Fruit fly (Drosophila melanogaster) whole organism, embryonic: ENCODE data around the gene Ac13E.

Experiments used
- CG11085 ChIP-seq: fragments of 200-800 bp; sonication (Bioruptor generic); IDR thresholded peaks from 2 replicates; pipeline ENCODE4 v1.3.6; 2022; ENCODE audit warnings: missing biosample characterization, missing genetic modification characterization
- CG13624 ChIP-seq: fragments of 200-800 bp; sonication (Bioruptor generic); optimal IDR thresholded peaks from 2 replicates; lab custom pipeline; 2016; ENCODE audit warnings: missing biosample characterization, missing genetic modification characterization
- CG14050 ChIP-seq: fragments of 200-800 bp; sonication (Bioruptor generic); IDR thresholded peaks from 3 replicates; pipeline ENCODE4 v1.3.6; 2022; ENCODE audit warnings: missing biosample characterization, missing genetic modification characterization
- CG1647 ChIP-seq: fragments of 200-800 bp; sonication (Bioruptor generic); optimal IDR thresholded peaks from 3 replicates; lab custom pipeline; 2016; ENCODE audit warnings: missing biosample characterization, missing genetic modification characterization
- CG16813 ChIP-seq: fragments of 200-800 bp; sonication (Bioruptor generic); IDR thresholded peaks from 3 replicates; pipeline ENCODE4 v1.3.6; 2022; ENCODE audit warnings: missing biosample characterization, missing genetic modification characterization; ENCODE audit not compliant: partially characterized antibody
- CG17802 ChIP-seq: fragments of 200-800 bp; sonication (Bioruptor generic); optimal IDR thresholded peaks from 2 replicates; lab custom pipeline; 2018; ENCODE audit warnings: missing biosample characterization, mild to moderate bottlenecking, missing genetic modification characterization, moderate library complexity
- CG18011 ChIP-seq: fragments of 200-800 bp; sonication (Bioruptor generic); optimal IDR thresholded peaks from 2 replicates; lab custom pipeline; 2017; ENCODE audit warnings: missing biosample characterization, missing genetic modification characterization, mild to moderate bottlenecking, moderate library complexity, missing genotype
- CG1832 ChIP-seq: fragments of 200-800 bp; sonication (Bioruptor generic); optimal IDR thresholded peaks from 2 replicates; lab custom pipeline; 2017; ENCODE audit warnings: missing biosample characterization, mild to moderate bottlenecking, missing genetic modification characterization, inconsistent platforms
- CG18764 ChIP-seq: fragments of 200-800 bp; sonication (Bioruptor generic); optimal IDR thresholded peaks from 3 replicates; lab custom pipeline; 2016; ENCODE audit warnings: missing biosample characterization, missing genetic modification characterization
- CG34224 ChIP-seq: fragments of 200-800 bp; sonication (Bioruptor generic); IDR thresholded peaks from 3 replicates; pipeline ENCODE4 v1.3.6; 2022; ENCODE audit warnings: missing biosample characterization, missing genetic modification characterization; ENCODE audit not compliant: partially characterized antibody
- CG3847 ChIP-seq: fragments of 200-800 bp; sonication (Bioruptor generic); IDR thresholded peaks from 2 replicates; pipeline ENCODE4 v1.3.6; 2022; ENCODE audit warnings: missing biosample characterization, missing genetic modification characterization
- CG5180 ChIP-seq: fragments of 200-800 bp; sonication (Bioruptor generic); optimal IDR thresholded peaks from 3 replicates; lab custom pipeline; 2017; ENCODE audit warnings: missing biosample characterization, missing genetic modification characterization, mild to moderate bottlenecking, moderate library complexity, missing genetic modification reagents
- CG5953 ChIP-seq: fragments of 200-800 bp; sonication (Bioruptor generic); IDR thresholded peaks from 2 replicates; pipeline ENCODE4 v1.3.6; 2022; ENCODE audit warnings: missing biosample characterization, missing genetic modification characterization
- Chrac-16 ChIP-seq: fragments of 200-800 bp; sonication (Bioruptor generic); optimal IDR thresholded peaks from 3 replicates; lab custom pipeline; 2016; ENCODE audit warnings: missing biosample characterization, missing genetic modification characterization
- D ChIP-seq, 2 experiments: fragments of 200-800 bp in 1 of 2; fragments of >200 bp in 1 of 2; sonication (Bioruptor generic) in 1 of 2; optimal IDR thresholded peaks; 2 replicates in 1 of 2; 3 replicates in 1 of 2; lab custom pipeline; 2017; ENCODE audit warnings: mild to moderate bottlenecking in 1 of 2, missing biosample characterization in 1 of 2, missing genetic modification characterization in 1 of 2, missing genetic modification reagents in 1 of 2
- Dfd ChIP-seq, 2 experiments: fragments of >200 bp; optimal IDR thresholded peaks; 2 replicates each; lab custom pipeline; 2017; ENCODE audit warnings: missing biosample characterization in 2 of 2, missing genetic modification characterization in 2 of 2
- Dip2 ChIP-seq: fragments of 200-800 bp; sonication (Bioruptor generic); IDR thresholded peaks from 2 replicates; pipeline ENCODE4 v1.3.6; 2022; ENCODE audit warnings: missing biosample characterization, missing genetic modification characterization
- Drgx ChIP-seq: fragments of 200-800 bp; sonication (Bioruptor generic); IDR thresholded peaks from 2 replicates; pipeline ENCODE4 v1.3.6; 2022; ENCODE audit warnings: missing biosample characterization, missing genetic modification characterization
- ERR ChIP-seq: fragments of 200-800 bp; sonication (Bioruptor generic); optimal IDR thresholded peaks from 2 replicates; lab custom pipeline; 2016; ENCODE audit warnings: missing biosample characterization, missing genetic modification characterization
- Fer1 ChIP-seq: fragments of 200-800 bp; sonication (Bioruptor generic); optimal IDR thresholded peaks from 2 replicates; lab custom pipeline; 2017; ENCODE audit warnings: missing biosample characterization, mild to moderate bottlenecking, missing genetic modification characterization
- HLH4C ChIP-seq: fragments of 200-800 bp; sonication (Bioruptor generic); IDR thresholded peaks from 3 replicates; pipeline ENCODE4 v1.3.6; 2022; ENCODE audit warnings: missing biosample characterization, missing genetic modification characterization; ENCODE audit not compliant: partially characterized antibody
- Myb ChIP-seq: fragments of 200-800 bp; sonication (Bioruptor generic); optimal IDR thresholded peaks from 2 replicates; lab custom pipeline; 2016; ENCODE audit warnings: missing biosample characterization, missing genetic modification characterization
- Rfx ChIP-seq: fragments of 200-800 bp; sonication (Bioruptor generic); IDR thresholded peaks from 2 replicates; pipeline ENCODE4 v1.3.6; 2022; ENCODE audit warnings: missing biosample characterization, missing genetic modification characterization
- Side ChIP-seq: fragments of 200-800 bp; sonication (Bioruptor generic); optimal IDR thresholded peaks from 2 replicates; lab custom pipeline; 2016; ENCODE audit warnings: missing biosample characterization, missing genetic modification characterization
- Sox102F ChIP-seq: fragments of 200-800 bp; sonication (Bioruptor generic); optimal IDR thresholded peaks from 2 replicates; lab custom pipeline; 2018; ENCODE audit warnings: missing biosample characterization, mild to moderate bottlenecking, missing genetic modification characterization, moderate library complexity
- Tbp ChIP-seq: fragments of >200 bp; optimal IDR thresholded peaks from 2 replicates; lab custom pipeline; 2018; ENCODE audit warnings: missing biosample characterization, missing genetic modification characterization
- Usf ChIP-seq: fragments of 200-800 bp; sonication (Bioruptor generic); optimal IDR thresholded peaks from 2 replicates; lab custom pipeline; 2017; ENCODE audit warnings: missing genotype, missing biosample characterization, missing genetic modification characterization
- amos ChIP-seq: fragments of 200-800 bp; sonication (Bioruptor generic); IDR thresholded peaks from 2 replicates; pipeline ENCODE4 v1.3.6; 2022; ENCODE audit warnings: missing biosample characterization, missing genetic modification characterization; ENCODE audit not compliant: partially characterized antibody
- bab2 ChIP-seq: fragments of 200-800 bp; sonication (Bioruptor generic); optimal IDR thresholded peaks from 2 replicates; lab custom pipeline; 2016; ENCODE audit warnings: missing biosample characterization, missing genetic modification characterization
- cad ChIP-seq: fragments of >200 bp; optimal IDR thresholded peaks from 2 replicates; lab custom pipeline; 2017; ENCODE audit warnings: missing biosample characterization, missing genetic modification characterization
- crc ChIP-seq: fragments of 200-800 bp; sonication (Bioruptor generic); optimal IDR thresholded peaks from 2 replicates; lab custom pipeline; 2016; ENCODE audit warnings: missing biosample characterization, missing genetic modification characterization
- croc ChIP-seq: fragments of 200-800 bp; sonication (Bioruptor generic); conservative IDR thresholded peaks from 3 replicates; pipeline ENCODE4 v1.3.6; 2022; ENCODE audit warnings: missing biosample characterization, missing genetic modification characterization
- crp ChIP-seq, 2 experiments: fragments of 200-800 bp; sonication (Bioruptor generic); optimal IDR thresholded peaks; 2 replicates in 1 of 2; 3 replicates in 1 of 2; lab custom pipeline; 2017; ENCODE audit warnings: missing biosample characterization in 2 of 2, missing genetic modification characterization in 2 of 2, mild to moderate bottlenecking in 1 of 2, moderate library complexity in 1 of 2
- da ChIP-seq: fragments of 200-800 bp; sonication (Bioruptor generic); optimal IDR thresholded peaks from 2 replicates; lab custom pipeline; 2016; ENCODE audit warnings: missing biosample characterization, missing genetic modification characterization
- dm ChIP-seq: fragments of 200-800 bp; sonication (Bioruptor generic); optimal IDR thresholded peaks from 3 replicates; lab custom pipeline; 2016; ENCODE audit warnings: missing biosample characterization, missing genetic modification characterization
- eve ChIP-seq, 2 experiments: fragments of >200 bp; optimal IDR thresholded peaks; 2 replicates each; lab custom pipeline; 2017; ENCODE audit warnings: missing biosample characterization in 2 of 2, missing genetic modification characterization in 2 of 2
- exex ChIP-seq: fragments of 200-800 bp; sonication (Bioruptor generic); optimal IDR thresholded peaks from 4 replicates; lab custom pipeline; 2018; ENCODE audit warnings: missing biosample characterization, mild to moderate bottlenecking, missing genetic modification characterization, moderate library complexity
- fd3F ChIP-seq: fragments of 200-800 bp; sonication (Bioruptor generic); optimal IDR thresholded peaks from 2 replicates; lab custom pipeline; 2018; ENCODE audit warnings: missing biosample characterization, mild to moderate bottlenecking, missing genetic modification characterization, moderate library complexity
- gsb-n ChIP-seq: fragments of 200-800 bp; sonication (Bioruptor generic); optimal IDR thresholded peaks from 3 replicates; lab custom pipeline; 2018; ENCODE audit warnings: missing biosample characterization, mild to moderate bottlenecking, missing genetic modification characterization
- hbn ChIP-seq: fragments of 200-800 bp; sonication (Bioruptor generic); IDR thresholded peaks from 2 replicates; pipeline ENCODE4 v1.3.6; 2022; ENCODE audit warnings: missing biosample characterization, missing genetic modification characterization; ENCODE audit not compliant: partially characterized antibody
- org-1 ChIP-seq: fragments of 200-800 bp; sonication (Bioruptor generic); optimal IDR thresholded peaks from 2 replicates; lab custom pipeline; 2017; ENCODE audit warnings: missing biosample characterization, missing genetic modification characterization
- sc ChIP-seq, 3 experiments: fragments of >200 bp in 2 of 3; fragments of 200-800 bp in 1 of 3; sonication (Bioruptor generic) in 1 of 3; optimal IDR thresholded peaks; 2 replicates in 2 of 3; 3 replicates in 1 of 3; lab custom pipeline; 2017; ENCODE audit warnings: mild to moderate bottlenecking in 1 of 3, missing biosample characterization in 1 of 3, missing genetic modification characterization in 1 of 3, missing genetic modification reagents in 1 of 3
- sens-2 ChIP-seq: fragments of 200-800 bp; sonication (Bioruptor generic); IDR thresholded peaks from 2 replicates; pipeline ENCODE4 v1.3.6; 2022; ENCODE audit warnings: missing biosample characterization, missing genetic modification characterization
- so ChIP-seq: fragments of 200-800 bp; sonication (Bioruptor generic); IDR thresholded peaks from 3 replicates; pipeline ENCODE4 v1.3.6; 2022; ENCODE audit warnings: missing biosample characterization, missing genetic modification characterization
- trh ChIP-seq: fragments of 200-800 bp; sonication (Bioruptor generic); optimal IDR thresholded peaks from 2 replicates; lab custom pipeline; 2016; ENCODE audit warnings: missing biosample characterization, missing genetic modification characterization
- tup ChIP-seq: fragments of 200-800 bp; sonication (Bioruptor generic); optimal IDR thresholded peaks from 2 replicates; lab custom pipeline; 2016; ENCODE audit warnings: missing biosample characterization, mild to moderate bottlenecking, missing genetic modification characterization, moderate library complexity
- tx ChIP-seq: fragments of 200-800 bp; sonication (Bioruptor generic); optimal IDR thresholded peaks from 2 replicates; lab custom pipeline; 2016; ENCODE audit warnings: missing biosample characterization, missing genetic modification characterization
- wek ChIP-seq: fragments of 200-800 bp; sonication (Bioruptor generic); optimal IDR thresholded peaks from 3 replicates; lab custom pipeline; 2018; ENCODE audit warnings: missing biosample characterization, mild to moderate bottlenecking, missing genetic modification characterization, moderate library complexity
- wor ChIP-seq: fragments of 200-800 bp; sonication (Bioruptor generic); IDR thresholded peaks from 2 replicates; pipeline ENCODE4 v1.3.6; 2022; ENCODE audit warnings: missing biosample characterization, missing genetic modification characterization

The Ac13E gene

DNA sequence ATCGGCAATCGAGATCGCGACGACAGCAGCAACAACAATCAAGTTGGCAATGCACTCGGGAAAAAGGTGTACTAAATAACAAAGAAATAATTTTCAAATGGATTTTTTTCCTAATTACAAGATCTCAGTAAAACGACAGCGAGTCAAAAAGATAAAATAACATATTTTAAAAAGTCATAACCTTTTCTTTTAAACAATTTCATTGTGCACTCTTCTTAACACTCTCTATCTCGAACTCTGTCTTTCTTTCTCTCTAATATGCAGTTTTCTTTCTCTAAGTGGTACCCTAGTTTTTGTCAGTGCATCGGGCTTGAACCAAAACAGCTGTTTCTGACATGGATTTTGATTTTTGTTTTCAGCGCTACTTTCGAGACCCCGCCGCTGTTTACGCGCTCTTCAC, 5.0 kb downstream of the Ac13E start (continued):
- TF ChIP-seq wek (GFP tag; lab: Kevin White, UChicago) (peak; percentile 20), CG18764 (peak; percentile 52), Usf (GFP tag; lab: Kevin White, UChicago) (peak; percentile 24), crp (GFP tag; optimal IDR thresholded peaks at IDR 0.05; lab: Kevin White, UChicago) (peak in 1 of 2 experiments; percentile 59), da (GFP tag; lab: Kevin White, UChicago) (peak; percentile 36), sens-2 (0 out of 2 replicates have a peak, but pooled peaks have one; percentile 28), hbn (GFP tag; lab: Robert Waterston, UW) (no peak), Dfd (GFP tag; optimal IDR thresholded peaks at IDR 0.05; lab: Kevin White, UChicago) (peak in 1 of 2 experiments; percentile 78), CG5953 (GFP tag; lab: Robert Waterston, UW) (peak; percentile 56; the same call in 1 of the 2 replicates), crc (peak; percentile 40), amos (no peak), Side (GFP tag; lab: Kevin White, UChicago) (peak; percentile 64), exex (peak; percentile 28), CG3847 (GFP tag; lab: Robert Waterston, UW) (peak; percentile 69), org-1 (GFP tag; lab: Kevin White, UChicago) (peak; percentile 64), CG18011 (GFP tag; lab: Kevin White, UChicago) (peak; percentile 42), cad (GFP tag; lab: Kevin White, UChicago) (no peak), CG13624 (GFP tag; lab: Kevin White, UChicago) (peak; percentile 72), HLH4C (no peak), dm (peak; percentile 42), CG34224 (GFP tag; lab: Robert Waterston, UW) (no peak), croc (GFP tag; lab: Robert Waterston, UW) (peak; percentile 50), Drgx (GFP tag; lab: Robert Waterston, UW) (peak; percentile 74), bab2 (GFP tag; lab: Kevin White, UChicago) (peak; percentile 69), CG5180 (GFP tag; lab: Kevin White, UChicago) (peak; percentile 73), CG11085 (peak; percentile 50; the same call in 1 of the 2 replicates), CG1832 (no peak), CG14050 (GFP tag; lab: Robert Waterston, UW) (peak; percentile 50; the same call in 2 of the 3 replicates), so (peak; percentile 83; the same call in 2 of the 3 replicates), CG17802 (tag; lab: Kevin White, UChicago) (no peak), trh (GFP tag; lab: Kevin White, UChicago) (peak; percentile 2), gsb-n (tag; lab: Kevin White, UChicago) (peak; percentile 43), tx (peak; percentile 60), fd3F (peak; percentile 74), D (optimal IDR thresholded peaks at IDR 0.05; lab: Kevin White, UChicago) (no peak), D (GFP tag; optimal IDR thresholded peaks at IDR 0.05; lab: Kevin White, UChicago) (peak; percentile 64), ERR (GFP tag; lab: Kevin White, UChicago) (peak; percentile 6), tup (GFP tag; lab: Kevin White, UChicago) (no peak), eve (GFP tag; optimal IDR thresholded peaks at IDR 0.05; lab: Kevin White, UChicago) (peak in 1 of 2 experiments; percentile 81), Sox102F (peak; percentile 84), Chrac-16 (peak; percentile 70), CG1647 (GFP tag; lab: Kevin White, UChicago) (peak; percentile 39), Dip2 (no peak), Rfx (GFP tag; lab: Robert Waterston, UW) (peak; percentile 86), Fer1 (GFP tag; lab: Kevin White, UChicago) (peak; percentile 73), wor (0 out of 2 replicates have a peak, but pooled peaks have one; percentile 46), Myb (GFP tag; lab: Kevin White, UChicago) (peak; percentile 48), CG16813 (GFP tag; lab: Robert Waterston, UW) (no peak), sc (optimal IDR thresholded peaks at IDR 0.05; lab: Kevin White, UChicago) (no peak), sc (GFP tag; optimal IDR thresholded peaks at IDR 0.05; lab: Kevin White, UChicago) (peak; percentile 16), Tbp (GFP tag; lab: Kevin White, UChicago) (no peak)
